Fruit fly (Drosophila melanogaster) whole organism, embryonic: ENCODE measurements around the gene MtnD.

ENCODE experiments used
- Aef1 ChIP-seq: fragments of 200-800 bp; sonication (Bioruptor generic); IDR thresholded peaks from 3 replicates; pipeline ENCODE4 v1.3.6; 2022; ENCODE audit warnings: missing biosample characterization, missing genetic modification characterization
- Bgb ChIP-seq: fragments of 200-800 bp; sonication (Bioruptor generic); IDR thresholded peaks from 2 replicates; pipeline ENCODE4 v1.3.6; 2022; ENCODE audit warnings: missing biosample characterization, missing genetic modification characterization; ENCODE audit not compliant: partially characterized antibody
- BtbVII ChIP-seq: fragments of 200-800 bp; sonication (Bioruptor generic); optimal IDR thresholded peaks from 3 replicates; lab custom pipeline; 2017; ENCODE audit warnings: missing biosample characterization, mild to moderate bottlenecking, missing genetic modification characterization
- CG10321 ChIP-seq: fragments of 200-800 bp; sonication (Bioruptor generic); IDR thresholded peaks from 2 replicates; pipeline ENCODE4 v1.3.6; 2022; ENCODE audit warnings: missing biosample characterization, missing genetic modification characterization
- CG10565 ChIP-seq: fragments of 200-800 bp; sonication (Bioruptor generic); optimal IDR thresholded peaks from 3 replicates; lab custom pipeline; 2016; ENCODE audit warnings: missing biosample characterization, mild to moderate bottlenecking, missing genetic modification characterization
- CG11247 ChIP-seq: fragments of 200-800 bp; sonication (Bioruptor generic); IDR thresholded peaks from 2 replicates; pipeline ENCODE4 v1.3.6; 2022; ENCODE audit warnings: missing biosample characterization, missing genetic modification characterization
- CG12155 ChIP-seq: fragments of 200-800 bp; sonication (Bioruptor generic); optimal IDR thresholded peaks from 3 replicates; lab custom pipeline; 2016; ENCODE audit warnings: missing biosample characterization, missing genetic modification characterization
- CG12299 ChIP-seq: fragments of 200-800 bp; sonication (Bioruptor generic); optimal IDR thresholded peaks from 2 replicates; lab custom pipeline; 2018; ENCODE audit warnings: missing biosample characterization, mild to moderate bottlenecking, missing genetic modification characterization
- CG13287 ChIP-seq: fragments of 200-800 bp; sonication (Bioruptor generic); IDR thresholded peaks from 2 replicates; pipeline ENCODE4 v1.3.6; 2022; ENCODE audit warnings: missing biosample characterization, missing genetic modification characterization; ENCODE audit not compliant: partially characterized antibody
- CG15479 ChIP-seq: fragments of 200-800 bp; sonication (Bioruptor generic); optimal IDR thresholded peaks from 3 replicates; lab custom pipeline; 2019; ENCODE audit warnings: missing biosample characterization, mild to moderate bottlenecking, missing genetic modification characterization, moderate library complexity
- CG16813 ChIP-seq: fragments of 200-800 bp; sonication (Bioruptor generic); IDR thresholded peaks from 3 replicates; pipeline ENCODE4 v1.3.6; 2022; ENCODE audit warnings: missing biosample characterization, missing genetic modification characterization; ENCODE audit not compliant: partially characterized antibody
- CG2202 ChIP-seq: fragments of 200-800 bp; sonication (Bioruptor generic); optimal IDR thresholded peaks from 2 replicates; lab custom pipeline; 2018; ENCODE audit warnings: missing biosample characterization, mild to moderate bottlenecking, missing genetic modification characterization
- CG30403 ChIP-seq: fragments of 200-800 bp; sonication (Bioruptor generic); optimal IDR thresholded peaks from 3 replicates; lab custom pipeline; 2016; ENCODE audit warnings: missing biosample characterization, missing genetic modification characterization
- CG30431 ChIP-seq: fragments of 200-800 bp; sonication (Bioruptor generic); optimal IDR thresholded peaks from 2 replicates; lab custom pipeline; 2017; ENCODE audit warnings: missing biosample characterization, missing genetic modification characterization
- CG31365 ChIP-seq: fragments of 200-800 bp; sonication (Bioruptor generic); optimal IDR thresholded peaks from 2 replicates; lab custom pipeline; 2018; ENCODE audit warnings: missing biosample characterization, mild to moderate bottlenecking, missing genetic modification characterization
- CG33557 ChIP-seq: fragments of 200-800 bp; sonication (Bioruptor generic); optimal IDR thresholded peaks from 2 replicates; lab custom pipeline; 2019; ENCODE audit warnings: missing biosample characterization, mild to moderate bottlenecking, missing genetic modification characterization, moderate library complexity
- CG34422 ChIP-seq: fragments of 200-800 bp; sonication (Bioruptor generic); IDR thresholded peaks from 3 replicates; pipeline ENCODE4 v1.3.6; 2022; ENCODE audit warnings: missing biosample characterization, missing genetic modification characterization
- CG4707 ChIP-seq: fragments of 200-800 bp; sonication (Bioruptor generic); optimal IDR thresholded peaks from 2 replicates; lab custom pipeline; 2018; ENCODE audit warnings: missing biosample characterization, mild to moderate bottlenecking, missing genetic modification characterization, moderate library complexity
- CG6175 ChIP-seq: fragments of 200-800 bp; sonication (Bioruptor generic); IDR thresholded peaks from 3 replicates; pipeline ENCODE4 v1.3.6; 2022; ENCODE audit warnings: missing biosample characterization, missing genetic modification characterization
- CG6791 ChIP-seq: fragments of 200-800 bp; sonication (Bioruptor generic); IDR thresholded peaks from 3 replicates; pipeline ENCODE4 v1.3.6; 2022; ENCODE audit warnings: missing biosample characterization, missing genetic modification characterization; ENCODE audit not compliant: partially characterized antibody
- CG6813 ChIP-seq: fragments of 200-800 bp; sonication (Bioruptor generic); optimal IDR thresholded peaks from 2 replicates; lab custom pipeline; 2017; ENCODE audit warnings: missing biosample characterization, missing genetic modification characterization, mild to moderate bottlenecking, moderate library complexity, missing genetic modification reagents
- CG6854 ChIP-seq: fragments of 200-800 bp; sonication (Bioruptor generic); optimal IDR thresholded peaks from 3 replicates; lab custom pipeline; 2017; ENCODE audit warnings: missing biosample characterization, mild to moderate bottlenecking, missing genetic modification characterization
- CG7786 ChIP-seq: fragments of 200-800 bp; sonication (Bioruptor generic); optimal IDR thresholded peaks from 2 replicates; lab custom pipeline; 2016; ENCODE audit warnings: missing biosample characterization, missing genetic modification characterization
- CG7928 ChIP-seq: fragments of 200-800 bp; sonication (Bioruptor generic); optimal IDR thresholded peaks from 2 replicates; lab custom pipeline; 2017; ENCODE audit warnings: missing biosample characterization, mild to moderate bottlenecking, missing genetic modification characterization
- CG7987 ChIP-seq: fragments of 200-800 bp; sonication (Bioruptor generic); optimal IDR thresholded peaks from 2 replicates; lab custom pipeline; 2018; ENCODE audit warnings: missing biosample characterization, mild to moderate bottlenecking, missing genetic modification characterization, moderate library complexity
- CG8089 ChIP-seq: fragments of 200-800 bp; sonication (Bioruptor generic); optimal IDR thresholded peaks from 3 replicates; lab custom pipeline; 2016; ENCODE audit warnings: missing biosample characterization, missing genetic modification characterization
- CG9437 ChIP-seq: fragments of 200-800 bp; sonication (Bioruptor generic); optimal IDR thresholded peaks from 2 replicates; lab custom pipeline; 2018; ENCODE audit warnings: missing biosample characterization, mild to moderate bottlenecking, missing genetic modification characterization
- CG9727 ChIP-seq: fragments of 200-800 bp; sonication (Bioruptor generic); optimal IDR thresholded peaks from 3 replicates; lab custom pipeline; 2017; ENCODE audit warnings: missing biosample characterization, mild to moderate bottlenecking, missing genetic modification characterization
- CG9876 ChIP-seq: fragments of 200-800 bp; sonication (Bioruptor generic); optimal IDR thresholded peaks from 2 replicates; lab custom pipeline; 2016; ENCODE audit warnings: missing biosample characterization, missing genetic modification characterization
- D19A ChIP-seq: fragments of 200-800 bp; optimal IDR thresholded peaks from 3 replicates; lab custom pipeline; 2019; ENCODE audit warnings: missing biosample characterization, mild to moderate bottlenecking, missing genetic modification characterization, moderate library complexity
- Hey ChIP-seq: fragments of 200-800 bp; sonication (Bioruptor generic); optimal IDR thresholded peaks from 3 replicates; lab custom pipeline; 2018; ENCODE audit warnings: missing biosample characterization, mild to moderate bottlenecking, missing genetic modification characterization
- Lim3 ChIP-seq: fragments of 200-800 bp; sonication (Bioruptor generic); IDR thresholded peaks from 2 replicates; pipeline ENCODE4 v1.3.6; 2022; ENCODE audit warnings: missing biosample characterization, missing genetic modification characterization
- MTF-1 ChIP-seq: fragments of 200-800 bp; sonication (Bioruptor generic); optimal IDR thresholded peaks from 2 replicates; lab custom pipeline; 2018; ENCODE audit warnings: missing biosample characterization, mild to moderate bottlenecking, missing genetic modification characterization, borderline replicate concordance
- Myb ChIP-seq: fragments of 200-800 bp; sonication (Bioruptor generic); optimal IDR thresholded peaks from 2 replicates; lab custom pipeline; 2016; ENCODE audit warnings: missing biosample characterization, missing genetic modification characterization
- Poxn ChIP-seq: fragments of 200-800 bp; sonication (Bioruptor generic); IDR thresholded peaks from 2 replicates; pipeline ENCODE4 v1.3.6; 2022; ENCODE audit warnings: missing biosample characterization, missing genetic modification characterization
- Scr ChIP-seq: fragments of 200-800 bp; sonication (Bioruptor generic); IDR thresholded peaks from 2 replicates; pipeline ENCODE4 v1.3.6; 2022; ENCODE audit warnings: missing biosample characterization, missing genetic modification characterization; ENCODE audit not compliant: partially characterized antibody
- Spps ChIP-seq: fragments of 200-800 bp; sonication (Bioruptor generic); optimal IDR thresholded peaks from 2 replicates; lab custom pipeline; 2018; ENCODE audit warnings: missing biosample characterization, mild to moderate bottlenecking, missing genetic modification characterization
- aop ChIP-seq: fragments of 200-800 bp; sonication (Bioruptor generic); IDR thresholded peaks from 2 replicates; pipeline ENCODE4 v1.3.6; 2022; ENCODE audit warnings: missing biosample characterization, missing genetic modification characterization
- ems ChIP-seq: fragments of 200-800 bp; sonication (Bioruptor generic); optimal IDR thresholded peaks from 3 replicates; lab custom pipeline; 2016; ENCODE audit warnings: missing biosample characterization, missing genetic modification characterization
- fd64A ChIP-seq: fragments of 200-800 bp; sonication (Bioruptor generic); optimal IDR thresholded peaks from 3 replicates; lab custom pipeline; 2018; ENCODE audit warnings: missing biosample characterization, mild to moderate bottlenecking, missing genetic modification characterization
- gcm2 ChIP-seq: fragments of 200-800 bp; sonication (Bioruptor generic); optimal IDR thresholded peaks from 2 replicates; lab custom pipeline; 2016; ENCODE audit warnings: missing biosample characterization, missing genetic modification characterization
- kah ChIP-seq: fragments of 200-800 bp; sonication (Bioruptor generic); optimal IDR thresholded peaks from 2 replicates; lab custom pipeline; 2018; ENCODE audit warnings: missing biosample characterization, mild to moderate bottlenecking, missing genetic modification characterization
- kay ChIP-seq: fragments of 200-800 bp; sonication (Bioruptor generic); optimal IDR thresholded peaks from 2 replicates; lab custom pipeline; 2016; ENCODE audit warnings: missing biosample characterization, missing genetic modification characterization
- lola ChIP-seq, 3 experiments: fragments of >200 bp in 2 of 3; fragments of 200-800 bp in 1 of 3; sonication (Bioruptor generic) in 1 of 3; optimal IDR thresholded peaks; 2 replicates each; lab custom pipeline; 2017 to 2019; ENCODE audit warnings: missing biosample characterization in 3 of 3, missing genetic modification characterization in 3 of 3, mild to moderate bottlenecking in 1 of 3, moderate library complexity in 1 of 3
- odd ChIP-seq: fragments of 200-800 bp; sonication (Bioruptor generic); optimal IDR thresholded peaks from 2 replicates; lab custom pipeline; 2017; ENCODE audit warnings: missing biosample characterization, mild to moderate bottlenecking, missing genetic modification characterization
- psq ChIP-seq: fragments of 200-800 bp; sonication (Bioruptor generic); optimal IDR thresholded peaks from 2 replicates; lab custom pipeline; 2017; ENCODE audit warnings: missing biosample characterization, missing genetic modification characterization
- sima ChIP-seq: fragments of 200-800 bp; sonication (Bioruptor generic); optimal IDR thresholded peaks from 2 replicates; lab custom pipeline; 2016; ENCODE audit warnings: missing biosample characterization, missing genetic modification characterization
- stc ChIP-seq: fragments of 200-800 bp; sonication (Bioruptor generic); IDR thresholded peaks from 2 replicates; pipeline ENCODE4 v1.3.6; 2022; ENCODE audit warnings: missing biosample characterization, missing genetic modification characterization
- vvl ChIP-seq: fragments of 200-800 bp; sonication (Bioruptor generic); IDR thresholded peaks from 2 replicates; pipeline ENCODE4 v1.3.6; 2022; ENCODE audit warnings: missing biosample characterization, missing genetic modification characterization

The MtnD gene

dm6 chr3R:20556281-20557113 lies 21.7 kb downstream of the MtnD start (continued):
- TF ChIP-seq CG10565 (GFP tag; lab: Kevin White, UChicago) (no peak), odd (GFP tag; lab: Kevin White, UChicago) (no peak), stc (peak; percentile 74), Myb (GFP tag; lab: Kevin White, UChicago) (peak; percentile 24), CG12155 (GFP tag; lab: Kevin White, UChicago) (peak; percentile 54), CG9727 (peak; percentile 67), CG33557 (GFP tag; lab: Kevin White, UChicago) (no peak), CG9876 (no peak), gcm2 (GFP tag; lab: Kevin White, UChicago) (no peak), CG9437 (GFP tag; lab: Kevin White, UChicago) (peak; percentile 45), D19A (peak; percentile 40), Lim3 (GFP tag; lab: Robert Waterston, UW) (no peak), Scr (GFP tag; lab: Robert Waterston, UW) (no peak), sima (GFP tag; lab: Kevin White, UChicago) (no peak), CG30403 (GFP tag; lab: Kevin White, UChicago) (peak; percentile 66), CG6175 (GFP tag; lab: Robert Waterston, UW) (peak; percentile 62; the same call in 1 of the 3 replicates), vvl (peak; percentile 52; the same call in 1 of the 2 replicates), CG34422 (GFP tag; lab: Robert Waterston, UW) (peak; percentile 78), CG4707 (GFP tag; lab: Kevin White, UChicago) (no peak), CG7786 (no peak), CG31365 (tag; lab: Kevin White, UChicago) (no peak), CG6813 (GFP tag; lab: Kevin White, UChicago) (peak; percentile 46), CG30431 (GFP tag; lab: Kevin White, UChicago) (peak; percentile 52), Bgb (GFP tag; lab: Robert Waterston, UW) (no peak), BtbVII (GFP tag; lab: Kevin White, UChicago) (peak; percentile 83), ems (GFP tag; lab: Kevin White, UChicago) (no peak), CG7987 (GFP tag; lab: Kevin White, UChicago) (no peak), CG6854 (GFP tag; lab: Kevin White, UChicago) (no peak), CG6791 (GFP tag; lab: Robert Waterston, UW) (no peak), CG2202 (tag; lab: Kevin White, UChicago) (no peak), aop (GFP tag; lab: Robert Waterston, UW) (no peak), CG8089 (GFP tag; lab: Kevin White, UChicago) (no peak), Hey (tag; lab: Kevin White, UChicago) (no peak), CG16813 (GFP tag; lab: Robert Waterston, UW) (no peak), CG7928 (GFP tag; lab: Kevin White, UChicago) (peak; percentile 4), psq (GFP tag; lab: Kevin White, UChicago) (no peak), fd64A (GFP tag; lab: Kevin White, UChicago) (no peak), MTF-1 (GFP tag; lab: Kevin White, UChicago) (no peak), Poxn (GFP tag; lab: Robert Waterston, UW) (0 out of 2 replicates have a peak, but pooled peaks have one; percentile 29), CG15479 (no peak), CG10321 (GFP tag; lab: Robert Waterston, UW) (no peak), Aef1 (GFP tag; lab: Robert Waterston, UW) (peak; percentile 86), kah (GFP tag; lab: Kevin White, UChicago) (no peak), Spps (no peak), lola (GFP tag; optimal IDR thresholded peaks at IDR 0.05; lab: Kevin White, UChicago) (no peak), CG13287 (no peak), CG12299 (tag; lab: Kevin White, UChicago) (peak; percentile 21), kay (GFP tag; lab: Kevin White, UChicago) (no peak), CG11247 (GFP tag; lab: Robert Waterston, UW) (peak; percentile 79)
